Worm (Caenorhabditis elegans) whole organism, L2 larva: Measurements from ENCODE around the gene C25A6.1.

Source experiments
- C34F6.9 ChIP-seq: fragments of 150-350 bp; optimal IDR thresholded peaks from 2 replicates; lab custom pipeline; 2014; ENCODE audit warnings: missing biosample characterization, missing genetic modification characterization
- F13H6.1 ChIP-seq: sonication (generic microtip); optimal IDR thresholded peaks from 2 replicates; lab custom pipeline; 2016; ENCODE audit warnings: missing genetic modification characterization, missing compliant biosample characterization
- R02D3.7 ChIP-seq: fragments of 150-350 bp; optimal IDR thresholded peaks from 2 replicates; lab custom pipeline; 2014; ENCODE audit warnings: missing biosample characterization, missing genetic modification characterization
- Y55F3AM.14 ChIP-seq: fragments of 200-800 bp; sonication (Bioruptor generic); optimal IDR thresholded peaks from 2 replicates; lab custom pipeline; 2018; ENCODE audit warnings: mild to moderate bottlenecking, missing genetic modification characterization, missing compliant biosample characterization
- ZK546.5 ChIP-seq: sonication (generic microtip); optimal IDR thresholded peaks from 2 replicates; lab custom pipeline; 2017; ENCODE audit warnings: missing biosample characterization, missing genetic modification characterization
- alr-1 ChIP-seq: fragments of 150-350 bp; optimal IDR thresholded peaks from 2 replicates; lab custom pipeline; 2014; ENCODE audit warnings: missing biosample characterization, missing genetic modification characterization
- aly-2 ChIP-seq: fragments of 150-350 bp; optimal IDR thresholded peaks from 2 replicates; lab custom pipeline; 2014; ENCODE audit warnings: missing biosample characterization, missing genetic modification characterization
- ama-1 ChIP-seq: fragments of 150-350 bp; optimal IDR thresholded peaks from 2 replicates; lab custom pipeline; 2018; ENCODE audit warnings: inconsistent platforms
- blmp-1 ChIP-seq: sonication (generic microtip); optimal IDR thresholded peaks from 2 replicates; lab custom pipeline; 2017; ENCODE audit warnings: missing genetic modification characterization, mild to moderate bottlenecking, missing compliant biosample characterization, antibody characterized with exemption, moderate library complexity; ENCODE audit not compliant: insufficient read depth
- ceh-16 ChIP-seq: fragments of 150-350 bp; optimal IDR thresholded peaks from 2 replicates; lab custom pipeline; 2014; ENCODE audit warnings: missing biosample characterization, missing genetic modification characterization
- ceh-82 ChIP-seq: fragments of 150-350 bp; optimal IDR thresholded peaks from 2 replicates; lab custom pipeline; 2014; ENCODE audit warnings: missing biosample characterization, missing genetic modification characterization
- crh-2 ChIP-seq: sonication (generic microtip); optimal IDR thresholded peaks from 2 replicates; lab custom pipeline; 2017; ENCODE audit warnings: missing biosample characterization, missing genetic modification characterization
- dmd-4 ChIP-seq: sonication (generic microtip); optimal IDR thresholded peaks from 2 replicates; lab custom pipeline; 2017; ENCODE audit warnings: missing biosample characterization, missing genetic modification characterization
- egl-27 ChIP-seq: sonication (generic microtip); optimal IDR thresholded peaks from 3 replicates; lab custom pipeline; 2017; ENCODE audit warnings: missing biosample characterization, missing genetic modification reagents, missing genetic modification characterization
- elt-1 ChIP-seq: fragments of 150-350 bp; optimal IDR thresholded peaks from 2 replicates; lab custom pipeline; 2014; ENCODE audit warnings: missing biosample characterization, missing genetic modification characterization
- elt-3 ChIP-seq: sonication (generic microtip); optimal IDR thresholded peaks from 2 replicates; lab custom pipeline; 2017; ENCODE audit warnings: missing biosample characterization, missing genetic modification characterization
- fos-1 ChIP-seq: fragments of 150-350 bp; optimal IDR thresholded peaks from 2 replicates; lab custom pipeline; 2014; ENCODE audit warnings: missing biosample characterization, missing genetic modification characterization
- gmeb-1 ChIP-seq: fragments of 150-350 bp; optimal IDR thresholded peaks from 2 replicates; lab custom pipeline; 2014; ENCODE audit warnings: missing biosample characterization, missing genetic modification characterization
- lin-11 ChIP-seq: fragments of 150-350 bp; sonication (generic microtip); optimal IDR thresholded peaks from 2 replicates; lab custom pipeline; 2014; ENCODE audit warnings: missing biosample characterization, missing genetic modification characterization, inconsistent platforms, mixed read lengths
- lin-13 ChIP-seq: fragments of 150-350 bp; optimal IDR thresholded peaks from 2 replicates; lab custom pipeline; 2014; ENCODE audit warnings: missing biosample characterization, missing genetic modification reagents, missing genetic modification characterization
- lin-39 ChIP-seq: fragments of 150-350 bp; optimal IDR thresholded peaks from 2 replicates; lab custom pipeline; 2014; ENCODE audit warnings: missing biosample characterization, missing genetic modification reagents, missing genetic modification characterization
- lsy-2 ChIP-seq, 2 experiments: fragments of 150-350 bp in 1 of 2; sonication (generic microtip) in 1 of 2; optimal IDR thresholded peaks; 2 replicates each; lab custom pipeline; 2014 to 2017; ENCODE audit warnings: missing biosample characterization in 2 of 2, missing genetic modification characterization in 2 of 2
- mab-5 ChIP-seq: fragments of 150-350 bp; optimal IDR thresholded peaks from 2 replicates; lab custom pipeline; 2014; ENCODE audit warnings: missing biosample characterization, missing genetic modification characterization
- mbf-1 ChIP-seq: sonication (generic microtip); optimal IDR thresholded peaks from 2 replicates; lab custom pipeline; 2017; ENCODE audit warnings: missing biosample characterization, missing genetic modification characterization
- nhr-10 ChIP-seq: sonication (generic microtip); optimal IDR thresholded peaks from 2 replicates; lab custom pipeline; 2017; ENCODE audit warnings: missing biosample characterization, missing genetic modification characterization
- nhr-11 ChIP-seq: fragments of 150-350 bp; optimal IDR thresholded peaks from 2 replicates; lab custom pipeline; 2014; ENCODE audit warnings: missing biosample characterization, missing genetic modification characterization
- nhr-12 ChIP-seq: fragments of 150-350 bp; optimal IDR thresholded peaks from 2 replicates; lab custom pipeline; 2014; ENCODE audit warnings: missing biosample characterization, missing genetic modification characterization
- nhr-129 ChIP-seq: fragments of 150-350 bp; optimal IDR thresholded peaks from 2 replicates; lab custom pipeline; 2014; ENCODE audit warnings: missing biosample characterization, missing genetic modification characterization
- nhr-21 ChIP-seq: fragments of 150-350 bp; optimal IDR thresholded peaks from 2 replicates; lab custom pipeline; 2014; ENCODE audit warnings: missing biosample characterization, missing genetic modification characterization
- nhr-23 ChIP-seq: fragments of 150-350 bp; optimal IDR thresholded peaks from 2 replicates; lab custom pipeline; 2014; ENCODE audit warnings: missing biosample characterization, missing genetic modification reagents, missing genetic modification characterization
- nhr-237 ChIP-seq: fragments of 150-350 bp; optimal IDR thresholded peaks from 2 replicates; lab custom pipeline; 2014; ENCODE audit warnings: missing biosample characterization, missing genetic modification characterization
- nhr-25 ChIP-seq: fragments of 150-350 bp; sonication (generic microtip); optimal IDR thresholded peaks from 3 replicates; lab custom pipeline; 2014; ENCODE audit warnings: missing biosample characterization, missing genetic modification characterization
- nhr-6 ChIP-seq: fragments of 150-350 bp; optimal IDR thresholded peaks from 2 replicates; lab custom pipeline; 2014; ENCODE audit warnings: missing biosample characterization, missing genetic modification characterization
- nhr-77 ChIP-seq: fragments of 150-350 bp; optimal IDR thresholded peaks from 2 replicates; lab custom pipeline; 2014; ENCODE audit warnings: missing biosample characterization, missing genetic modification characterization
- peb-1 ChIP-seq: fragments of 150-350 bp; optimal IDR thresholded peaks from 2 replicates; lab custom pipeline; 2014; ENCODE audit warnings: missing biosample characterization, missing genetic modification characterization
- sem-4 ChIP-seq: fragments of 150-350 bp; optimal IDR thresholded peaks from 2 replicates; lab custom pipeline; 2014; ENCODE audit warnings: missing biosample characterization, missing genetic modification reagents, missing genetic modification characterization
- skn-1 ChIP-seq: sonication (generic microtip); optimal IDR thresholded peaks from 2 replicates; lab custom pipeline; 2017; ENCODE audit warnings: missing biosample characterization, missing genetic modification characterization
- sma-3 ChIP-seq: sonication (generic microtip); optimal IDR thresholded peaks from 2 replicates; lab custom pipeline; 2016; ENCODE audit warnings: missing genetic modification reagents, missing genetic modification characterization, missing compliant biosample characterization
- sma-9 ChIP-seq, 2 experiments: fragments of 150-350 bp in 1 of 2; sonication (generic microtip) in 1 of 2; optimal IDR thresholded peaks; 2 replicates each; lab custom pipeline; 2014 to 2016; ENCODE audit warnings: missing genetic modification characterization in 2 of 2, mild to moderate bottlenecking in 1 of 2, missing biosample characterization in 1 of 2, missing compliant biosample characterization in 1 of 2, missing genetic modification reagents in 1 of 2, moderate library complexity in 1 of 2
- snpc-4 ChIP-seq: fragments of 150-350 bp; optimal IDR thresholded peaks from 2 replicates; lab custom pipeline; 2014; ENCODE audit warnings: missing biosample characterization, missing genetic modification characterization
- unc-55 ChIP-seq: fragments of 150-350 bp; sonication (generic microtip); optimal IDR thresholded peaks from 3 replicates; lab custom pipeline; 2014; ENCODE audit warnings: missing biosample characterization, missing genetic modification reagents, missing genetic modification characterization
- unc-62 ChIP-seq: fragments of 150-350 bp; optimal IDR thresholded peaks from 2 replicates; lab custom pipeline; 2014; ENCODE audit warnings: missing biosample characterization, missing genetic modification reagents, missing genetic modification characterization
- zag-1 ChIP-seq: fragments of 150-350 bp; optimal IDR thresholded peaks from 2 replicates; lab custom pipeline; 2014; ENCODE audit warnings: missing biosample characterization, missing genetic modification characterization
- ztf-11 ChIP-seq: sonication (generic microtip); optimal IDR thresholded peaks from 2 replicates; lab custom pipeline; 2017; ENCODE audit warnings: missing biosample characterization, missing genetic modification characterization
- ztf-4 ChIP-seq: fragments of 150-350 bp; optimal IDR thresholded peaks from 2 replicates; lab custom pipeline; 2014; ENCODE audit warnings: missing biosample characterization, missing genetic modification characterization

C25A6.1 gene

ce11 chrV:5426337-5426736, 18.0 kb downstream of the C25A6.1 start:
- TF ChIP-seq unc-62 (no peak), aly-2 (tag; lab: Kevin White, UChicago) (no peak), nhr-23 (tag; lab: Kevin White, UChicago) (peak; percentile 65), nhr-21 (tag; lab: Kevin White, UChicago) (no peak), mab-5 (tag; lab: Kevin White, UChicago) (no peak), lin-11 (no peak), nhr-12 (no peak), nhr-10 (tag; lab: Kevin White, UChicago) (no peak), egl-27 (no peak), nhr-237 (tag; lab: Kevin White, UChicago) (no peak), Y55F3AM.14 (GFP tag; lab: Kevin White, UChicago) (no peak), nhr-25 (tag; lab: Kevin White, UChicago) (peak; percentile 28), alr-1 (tag; lab: Kevin White, UChicago) (no peak), ceh-16 (tag; lab: Kevin White, UChicago) (peak; percentile 72), ceh-82 (tag; lab: Kevin White, UChicago) (no peak), unc-55 (GFP tag; lab: Kevin White, UChicago) (no peak), lin-39 (no peak), nhr-6 (no peak), gmeb-1 (tag; lab: Kevin White, UChicago) (no peak), blmp-1 (tag; lab: Kevin White, UChicago) (no peak), fos-1 (tag; lab: Kevin White, UChicago) (no peak), ztf-4 (tag; lab: Kevin White, UChicago) (no peak), mbf-1 (tag; lab: Kevin White, UChicago) (no peak), crh-2 (no peak), R02D3.7 (no peak), dmd-4 (tag; lab: Kevin White, UChicago) (no peak), sma-9 (GFP tag; optimal IDR thresholded peaks at IDR 0.05; lab: Kevin White, UChicago) (peak; percentile 67), sma-9 (tag; optimal IDR thresholded peaks at IDR 0.05; lab: Kevin White, UChicago) (no peak), F13H6.1 (tag; lab: Kevin White, UChicago) (no peak), lin-13 (GFP tag; lab: Kevin White, UChicago) (no peak), ztf-11 (tag; lab: Kevin White, UChicago) (no peak), snpc-4 (tag; lab: Kevin White, UChicago) (no peak), peb-1 (tag; lab: Kevin White, UChicago) (no peak), C34F6.9 (no peak), nhr-129 (no peak), ama-1 (no peak), sma-3 (GFP tag; lab: Kevin White, UChicago) (no peak), sem-4 (tag; lab: Kevin White, UChicago) (no peak), ZK546.5 (tag; lab: Kevin White, UChicago) (no peak), nhr-77 (tag; lab: Kevin White, UChicago) (no peak), elt-1 (tag; lab: Kevin White, UChicago) (peak; percentile 86), zag-1 (tag; lab: Kevin White, UChicago) (no peak), nhr-11 (no peak), skn-1 (tag; lab: Kevin White, UChicago) (no peak), lsy-2 (tag; optimal IDR thresholded peaks at IDR 0.05; lab: Kevin White, UChicago) (no peak)

ce11 chrV:5427860-5428259, 19.5 kb downstream of the C25A6.1 start, which contains the start of gene rhr-1:
rhr-1 (plus strand) TSS chrV:5428160.
- TF ChIP-seq nhr-6 (no peak), aly-2 (tag; lab: Kevin White, UChicago) (no peak), elt-3 (tag; lab: Kevin White, UChicago) (no peak), nhr-12 (no peak), egl-27 (no peak)
